Fruit fly (Drosophila melanogaster) whole organism, wandering third instar larva: ENCODE measurements around the gene CG34328.

ENCODE experiments used
- Hr83 ChIP-seq: fragments of 200-300 bp; sonication (Bioruptor generic); optimal IDR thresholded peaks from 2 replicates; lab custom pipeline; 2016; ENCODE audit warnings: missing biosample characterization, mild to moderate bottlenecking, missing genetic modification characterization, moderate library complexity; ENCODE audit not compliant: poor library complexity, severe bottlenecking
- OdsH ChIP-seq: fragments of 200-800 bp; sonication (Bioruptor generic); optimal IDR thresholded peaks from 2 replicates; lab custom pipeline; 2016; ENCODE audit warnings: missing biosample characterization, mild to moderate bottlenecking, missing genetic modification characterization
- dsf ChIP-seq: sonication (Bioruptor generic); optimal IDR thresholded peaks from 2 replicates; lab custom pipeline; 2016; ENCODE audit warnings: missing biosample characterization, missing genetic modification characterization, borderline replicate concordance
- foxo ChIP-seq, 2 experiments: fragments of 200-800 bp; sonication (Bioruptor generic); optimal IDR thresholded peaks; 2 replicates in 1 of 2; 3 replicates in 1 of 2; lab custom pipeline; 2016 to 2017; ENCODE audit warnings: missing biosample characterization in 2 of 2, missing genetic modification characterization in 2 of 2
- pan ChIP-seq: fragments of >200 bp; optimal IDR thresholded peaks from 2 replicates; lab custom pipeline; 2017
- sage ChIP-seq: fragments of 200-800 bp; sonication (Bioruptor generic); optimal IDR thresholded peaks from 2 replicates; lab custom pipeline; 2016; ENCODE audit warnings: missing biosample characterization, mild to moderate bottlenecking, missing genetic modification characterization

DNA sequence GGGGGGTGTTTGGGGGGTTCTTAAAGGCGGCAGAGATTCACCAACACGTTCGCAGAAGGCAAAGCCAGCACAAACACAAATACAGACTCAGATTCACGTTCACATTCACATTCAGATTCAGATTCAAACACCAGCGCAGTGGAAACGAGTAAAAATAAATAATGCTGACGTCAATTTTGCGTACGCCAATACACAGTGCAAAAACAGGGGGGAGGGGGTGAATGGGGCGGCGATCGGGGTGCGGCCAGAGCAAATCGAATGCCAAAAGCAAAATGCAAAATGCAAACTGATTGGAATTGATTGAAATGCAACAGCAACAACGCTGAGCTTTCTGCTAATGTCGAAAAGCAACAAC, 31.2 kb downstream of the CG34328 start:
- TF ChIP-seq sage (GFP tag; lab: Kevin White, UChicago) (no peak), pan (lab: Kevin White, UChicago) (no peak), Hr83 (GFP tag; lab: Kevin White, UChicago) (no peak), foxo (GFP tag; optimal IDR thresholded peaks at IDR 0.05; lab: Kevin White, UChicago) (no peak), OdsH (GFP tag; lab: Kevin White, UChicago) (no peak), dsf (GFP tag; lab: Kevin White, UChicago) (no peak)
